Worm (Caenorhabditis elegans) whole organism, early embryonic: ENCODE results near the gene T28A11.4.

Experiments
- B0310.2 ChIP-seq: sonication (generic microtip); optimal IDR thresholded peaks from 2 replicates; lab custom pipeline; 2016; ENCODE audit warnings: mild to moderate bottlenecking, missing genetic modification characterization, missing compliant biosample characterization
- F13C5.2 ChIP-seq: sonication (generic microtip); optimal IDR thresholded peaks from 2 replicates; lab custom pipeline; 2017; ENCODE audit warnings: mild to moderate bottlenecking, missing genetic modification characterization, inconsistent platforms, missing compliant biosample characterization
- aly-1 ChIP-seq: sonication (generic microtip); optimal IDR thresholded peaks from 2 replicates; lab custom pipeline; 2016; ENCODE audit warnings: missing genetic modification characterization, missing compliant biosample characterization
- ama-1 ChIP-seq: fragments of 150-350 bp; optimal IDR thresholded peaks from 2 replicates; lab custom pipeline; 2014
- ceh-13 ChIP-seq: fragments of 200-800 bp; sonication (Bioruptor generic); optimal IDR thresholded peaks from 2 replicates; lab custom pipeline; 2018; ENCODE audit warnings: mild to moderate bottlenecking, missing genetic modification characterization, missing compliant biosample characterization
- ceh-36 ChIP-seq: sonication (generic microtip); optimal IDR thresholded peaks from 2 replicates; lab custom pipeline; 2016; ENCODE audit warnings: missing genetic modification characterization, inconsistent platforms, missing compliant biosample characterization
- ets-7 ChIP-seq: sonication (generic microtip); optimal IDR thresholded peaks from 2 replicates; lab custom pipeline; 2016; ENCODE audit warnings: missing genotype, missing genetic modification characterization, missing compliant biosample characterization
- flt-1 ChIP-seq: fragments of 200-800 bp; sonication (Bioruptor generic); IDR thresholded peaks from 2 replicates; pipeline ENCODE4 v1.3.6; 2022; ENCODE audit warnings: missing genetic modification characterization, missing compliant biosample characterization
- hmbx-1 ChIP-seq: sonication (generic microtip); optimal IDR thresholded peaks from 2 replicates; lab custom pipeline; 2016; ENCODE audit warnings: mild to moderate bottlenecking, missing genetic modification characterization, missing compliant biosample characterization
- hmg-4 ChIP-seq: fragments of 200-800 bp; sonication (Bioruptor generic); optimal IDR thresholded peaks from 2 replicates; lab custom pipeline; 2018; ENCODE audit warnings: mild to moderate bottlenecking, missing genetic modification characterization, missing compliant biosample characterization
- hnd-1 ChIP-seq: sonication (generic microtip); optimal IDR thresholded peaks from 2 replicates; lab custom pipeline; 2016; ENCODE audit warnings: missing genetic modification characterization, missing compliant biosample characterization
- pes-1 ChIP-seq: fragments of 200-800 bp; sonication (Bioruptor generic); IDR thresholded peaks from 2 replicates; pipeline ENCODE4 v1.3.6; 2022; ENCODE audit warnings: missing genetic modification reagents, missing genetic modification characterization, missing compliant biosample characterization
- scrt-1 ChIP-seq: fragments of 200-800 bp; sonication (Bioruptor generic); IDR thresholded peaks from 2 replicates; pipeline ENCODE4 v1.3.6; 2022; ENCODE audit warnings: missing genetic modification characterization, missing compliant biosample characterization
- sea-1 ChIP-seq: fragments of 200-800 bp; sonication (Bioruptor generic); conservative IDR thresholded peaks from 2 replicates; pipeline ENCODE4 v1.3.6; 2022; ENCODE audit warnings: missing genetic modification characterization, missing compliant biosample characterization
- tbx-11 ChIP-seq: fragments of 200-800 bp; sonication (Bioruptor generic); IDR thresholded peaks from 2 replicates; pipeline ENCODE4 v1.3.6; 2022; ENCODE audit warnings: missing genetic modification characterization, missing compliant biosample characterization
- tbx-37 ChIP-seq: fragments of 200-800 bp; sonication (Bioruptor generic); conservative IDR thresholded peaks from 2 replicates; pipeline ENCODE4 v1.3.6; 2022; ENCODE audit warnings: missing genetic modification reagents, missing genetic modification characterization, missing compliant biosample characterization
- tra-4 ChIP-seq: sonication (generic microtip); optimal IDR thresholded peaks from 2 replicates; lab custom pipeline; 2017; ENCODE audit warnings: missing genetic modification characterization, missing compliant biosample characterization

The T28A11.4 gene

ce11 chrV:3288134-3288533 lies 14.3 kb downstream of the T28A11.4 start:
- no peak for TF ChIP-seq sea-1 (GFP tag; lab: Robert Waterston, UW)
- no peak for TF ChIP-seq hmg-4 (GFP tag; lab: Kevin White, UChicago)
- TF ChIP-seq scrt-1 (GFP tag; lab: Robert Waterston, UW): no peak
- TF ChIP-seq B0310.2 (tag; lab: Kevin White, UChicago): no peak
- TF ChIP-seq aly-1 (tag; lab: Kevin White, UChicago): no peak
- no peak for TF ChIP-seq hnd-1 (tag; lab: Kevin White, UChicago)
- no peak for TF ChIP-seq ceh-36 (tag; lab: Kevin White, UChicago)
- no peak for TF ChIP-seq tbx-11 (GFP tag; lab: Robert Waterston, UW)
- no peak for TF ChIP-seq ets-7 (tag; lab: Kevin White, UChicago)
- no peak for TF ChIP-seq tra-4 (tag; lab: Kevin White, UChicago)

- no peak for TF ChIP-seq ets-7 (tag; lab: Kevin White, UChicago)
- no peak for TF ChIP-seq tra-4 (tag; lab: Kevin White, UChicago)
- no peak for TF ChIP-seq pes-1
- TF ChIP-seq aly-1 (tag; lab: Kevin White, UChicago): no peak
- no peak for TF ChIP-seq ama-1 (lab: Kevin White, UChicago)
- TF ChIP-seq sea-1 (GFP tag; lab: Robert Waterston, UW): no peak
- no peak for TF ChIP-seq tbx-37
- TF ChIP-seq tbx-11 (GFP tag; lab: Robert Waterston, UW): no peak
- no peak for TF ChIP-seq hnd-1 (tag; lab: Kevin White, UChicago)
- no peak for TF ChIP-seq hmbx-1 (tag; lab: Kevin White, UChicago)
- TF ChIP-seq hmg-4 (GFP tag; lab: Kevin White, UChicago): no peak
- TF ChIP-seq F13C5.2 (tag; lab: Kevin White, UChicago): no peak
- TF ChIP-seq flt-1 (GFP tag; lab: Robert Waterston, UW): no peak
- TF ChIP-seq ceh-36 (tag; lab: Kevin White, UChicago): no peak
- no peak for TF ChIP-seq ceh-13 (GFP tag; lab: Kevin White, UChicago)
- no peak for TF ChIP-seq scrt-1 (GFP tag; lab: Robert Waterston, UW)
- TF ChIP-seq B0310.2 (tag; lab: Kevin White, UChicago): no peak
Measured at ce11 chrV:3289267-3289666, 15.4 kb downstream of the T28A11.4 start, which contains the start of gene F35F10.6. F35F10.6 (minus strand) TSS chrV:3289367.

ce11 chrV:3295368-3295767 lies 21.5 kb downstream of the T28A11.4 start:
- TF ChIP-seq tra-4 (tag; lab: Kevin White, UChicago) (no peak), F13C5.2 (tag; lab: Kevin White, UChicago) (no peak), B0310.2 (tag; lab: Kevin White, UChicago) (no peak), sea-1 (GFP tag; lab: Robert Waterston, UW) (no peak), scrt-1 (GFP tag; lab: Robert Waterston, UW) (no peak), hmbx-1 (tag; lab: Kevin White, UChicago) (no peak), hnd-1 (tag; lab: Kevin White, UChicago) (no peak)

ce11 chrV:3297764-3298163 lies 23.9 kb downstream of the T28A11.4 start, which contains the start of gene srx-122:
srx-122 (minus strand) TSS chrV:3297864.
- TF ChIP-seq scrt-1 (GFP tag; lab: Robert Waterston, UW): no peak
- no peak for TF ChIP-seq ama-1 (lab: Kevin White, UChicago)
- TF ChIP-seq ets-7 (tag; lab: Kevin White, UChicago): no peak
- TF ChIP-seq B0310.2 (tag; lab: Kevin White, UChicago): no peak
- TF ChIP-seq sea-1 (GFP tag; lab: Robert Waterston, UW): no peak
- no peak for TF ChIP-seq F13C5.2 (tag; lab: Kevin White, UChicago)
- no peak for TF ChIP-seq aly-1 (tag; lab: Kevin White, UChicago)
- TF ChIP-seq ceh-13 (GFP tag; lab: Kevin White, UChicago): no peak
- no peak for TF ChIP-seq flt-1 (GFP tag; lab: Robert Waterston, UW)
- TF ChIP-seq tra-4 (tag; lab: Kevin White, UChicago): no peak
- no peak for TF ChIP-seq hmbx-1 (tag; lab: Kevin White, UChicago)

- TF ChIP-seq hnd-1 (tag; lab: Kevin White, UChicago) (no peak), ets-7 (tag; lab: Kevin White, UChicago) (no peak), ceh-13 (GFP tag; lab: Kevin White, UChicago) (no peak), flt-1 (GFP tag; lab: Robert Waterston, UW) (no peak), tra-4 (tag; lab: Kevin White, UChicago) (no peak), scrt-1 (GFP tag; lab: Robert Waterston, UW) (no peak), sea-1 (GFP tag; lab: Robert Waterston, UW) (no peak), ama-1 (lab: Kevin White, UChicago) (no peak), hmg-4 (GFP tag; lab: Kevin White, UChicago) (no peak), tbx-37 (no peak), tbx-11 (GFP tag; lab: Robert Waterston, UW) (no peak), aly-1 (tag; lab: Kevin White, UChicago) (no peak), B0310.2 (tag; lab: Kevin White, UChicago) (no peak)
Measured at ce11 chrV:3299437-3299836, 25.6 kb downstream of the T28A11.4 start.

- TF ChIP-seq ceh-13 (GFP tag; lab: Kevin White, UChicago): no peak
Measured at ce11 chrV:3301898-3302297, 28.0 kb downstream of the T28A11.4 start, which contains the start of gene srbc-1. srbc-1 (minus strand) TSS chrV:3301998.

- no peak for TF ChIP-seq tra-4 (tag; lab: Kevin White, UChicago)
- no peak for TF ChIP-seq ets-7 (tag; lab: Kevin White, UChicago)
- no peak for TF ChIP-seq F13C5.2 (tag; lab: Kevin White, UChicago)
- no peak for TF ChIP-seq ceh-36 (tag; lab: Kevin White, UChicago)
Measured at ce11 chrV:3308169-3308568, 34.3 kb downstream of the T28A11.4 start, which contains the start of gene srbc-3. srbc-3 (plus strand) TSS chrV:3308469.
